Fruit fly (Drosophila melanogaster) whole organism, embryonic: ENCODE results near the gene CG10581.
A peak's percentile ranks its signal among the peaks of the same experiment; 100 is the strongest.

ENCODE experiments used
- Blimp-1 ChIP-seq: fragments of 200-800 bp; sonication (Bioruptor generic); optimal IDR thresholded peaks from 3 replicates; lab custom pipeline; 2018; ENCODE audit warnings: missing biosample characterization, missing genetic modification characterization, mild to moderate bottlenecking, moderate library complexity, missing genetic modification reagents
- CG10267 ChIP-seq: fragments of 200-800 bp; sonication (Bioruptor generic); optimal IDR thresholded peaks from 2 replicates; lab custom pipeline; 2018; ENCODE audit warnings: missing biosample characterization, mild to moderate bottlenecking, missing genetic modification characterization, moderate library complexity
- CG10979 ChIP-seq: fragments of 200-800 bp; sonication (Bioruptor generic); optimal IDR thresholded peaks from 2 replicates; lab custom pipeline; 2018; ENCODE audit warnings: missing biosample characterization, mild to moderate bottlenecking, missing genetic modification characterization, moderate library complexity
- CG12769 ChIP-seq: fragments of 200-800 bp; sonication (Bioruptor generic); optimal IDR thresholded peaks from 2 replicates; lab custom pipeline; 2019; ENCODE audit warnings: missing biosample characterization, mild to moderate bottlenecking, missing genetic modification characterization, moderate library complexity
- CG12942 ChIP-seq: fragments of 200-800 bp; sonication (Bioruptor generic); optimal IDR thresholded peaks from 3 replicates; lab custom pipeline; 2016; ENCODE audit warnings: missing biosample characterization, missing genetic modification characterization
- CG13296 ChIP-seq: fragments of 200-800 bp; sonication (Bioruptor generic); optimal IDR thresholded peaks from 3 replicates; lab custom pipeline; 2018; ENCODE audit warnings: missing biosample characterization, mild to moderate bottlenecking, missing genetic modification characterization
- CG13424 ChIP-seq: fragments of 200-800 bp; sonication (Bioruptor generic); optimal IDR thresholded peaks from 2 replicates; lab custom pipeline; 2019; ENCODE audit warnings: missing biosample characterization, mild to moderate bottlenecking, missing genetic modification characterization, moderate library complexity
- CG15073 ChIP-seq: fragments of 200-800 bp; sonication (Bioruptor generic); optimal IDR thresholded peaks from 2 replicates; lab custom pipeline; 2016; ENCODE audit warnings: missing biosample characterization, missing genetic modification characterization
- CG15269 ChIP-seq: fragments of 200-800 bp; sonication (Bioruptor generic); optimal IDR thresholded peaks from 2 replicates; lab custom pipeline; 2018; ENCODE audit warnings: missing biosample characterization, mild to moderate bottlenecking, missing genetic modification characterization, moderate library complexity
- CG18619 ChIP-seq: fragments of 200-800 bp; sonication (Bioruptor generic); optimal IDR thresholded peaks from 3 replicates; lab custom pipeline; 2017; ENCODE audit warnings: missing biosample characterization, mild to moderate bottlenecking, missing genetic modification characterization
- CG2875 ChIP-seq: fragments of 200-800 bp; sonication (Bioruptor generic); optimal IDR thresholded peaks from 2 replicates; lab custom pipeline; 2017; ENCODE audit warnings: missing biosample characterization, mild to moderate bottlenecking, missing genetic modification characterization, missing genetic modification reagents
- CG2889 ChIP-seq: fragments of 200-800 bp; sonication (Bioruptor generic); IDR thresholded peaks from 3 replicates; pipeline ENCODE4 v1.3.6; 2022; ENCODE audit warnings: missing biosample characterization, missing genetic modification characterization
- CG33213 ChIP-seq: fragments of 200-800 bp; sonication (Bioruptor generic); optimal IDR thresholded peaks from 3 replicates; lab custom pipeline; 2016; ENCODE audit warnings: missing biosample characterization, missing genetic modification characterization
- CG3407 ChIP-seq: fragments of 200-800 bp; sonication (Bioruptor generic); optimal IDR thresholded peaks from 2 replicates; lab custom pipeline; 2018; ENCODE audit warnings: missing biosample characterization, mild to moderate bottlenecking, missing genetic modification characterization
- CG4328 ChIP-seq: fragments of 200-800 bp; sonication (Bioruptor generic); optimal IDR thresholded peaks from 3 replicates; lab custom pipeline; 2017; ENCODE audit warnings: missing biosample characterization, missing genetic modification reagents, missing genetic modification characterization
- CG4854 ChIP-seq: fragments of 200-800 bp; sonication (Bioruptor generic); optimal IDR thresholded peaks from 2 replicates; lab custom pipeline; 2016; ENCODE audit warnings: missing biosample characterization, missing genetic modification characterization, inconsistent platforms
- CG7987 ChIP-seq: fragments of 200-800 bp; sonication (Bioruptor generic); optimal IDR thresholded peaks from 2 replicates; lab custom pipeline; 2018; ENCODE audit warnings: missing biosample characterization, mild to moderate bottlenecking, missing genetic modification characterization, moderate library complexity
- CG8281 ChIP-seq: fragments of 200-800 bp; sonication (Bioruptor generic); optimal IDR thresholded peaks from 2 replicates; lab custom pipeline; 2018; ENCODE audit warnings: missing biosample characterization, mild to moderate bottlenecking, missing genetic modification characterization, moderate library complexity
- CG8290 ChIP-seq, 3 experiments: fragments of 200-800 bp; sonication (Bioruptor generic); optimal IDR thresholded peaks; 2 replicates each; lab custom pipeline; 2016 to 2019; ENCODE audit warnings: missing biosample characterization in 3 of 3, missing genetic modification characterization in 3 of 3, mild to moderate bottlenecking in 2 of 3, moderate library complexity in 1 of 3
- CG8765 ChIP-seq: fragments of 200-800 bp; sonication (Bioruptor generic); IDR thresholded peaks from 2 replicates; pipeline ENCODE4 v1.3.6; 2022; ENCODE audit warnings: missing biosample characterization, missing genetic modification characterization
- CG9437 ChIP-seq: fragments of 200-800 bp; sonication (Bioruptor generic); optimal IDR thresholded peaks from 2 replicates; lab custom pipeline; 2018; ENCODE audit warnings: missing biosample characterization, mild to moderate bottlenecking, missing genetic modification characterization
- Drgx ChIP-seq: fragments of 200-800 bp; sonication (Bioruptor generic); IDR thresholded peaks from 2 replicates; pipeline ENCODE4 v1.3.6; 2022; ENCODE audit warnings: missing biosample characterization, missing genetic modification characterization
- E2f2 ChIP-seq: fragments of 200-800 bp; sonication (Bioruptor generic); IDR thresholded peaks from 2 replicates; pipeline ENCODE4 v1.3.6; 2022; ENCODE audit warnings: missing biosample characterization, missing genetic modification characterization
- Hmx ChIP-seq: fragments of 200-800 bp; sonication (Bioruptor generic); optimal IDR thresholded peaks from 2 replicates; lab custom pipeline; 2016; ENCODE audit warnings: missing biosample characterization, missing genetic modification characterization
- Hr51 ChIP-seq, 2 experiments: fragments of 200-800 bp; sonication (Bioruptor generic); optimal IDR thresholded peaks; 2 replicates in 1 of 2; 3 replicates in 1 of 2; lab custom pipeline; 2016 to 2018; ENCODE audit warnings: missing biosample characterization in 2 of 2, missing genetic modification characterization in 2 of 2, mild to moderate bottlenecking in 1 of 2, moderate library complexity in 1 of 2
- Hsf ChIP-seq: fragments of 200-800 bp; sonication (Bioruptor generic); optimal IDR thresholded peaks from 3 replicates; lab custom pipeline; 2016; ENCODE audit warnings: missing biosample characterization, missing genetic modification characterization
- Med ChIP-seq: fragments of 200-800 bp; sonication (Bioruptor generic); peaks from one replicate; lab custom pipeline; 2016; ENCODE audit warnings: missing biosample characterization, missing genetic modification characterization, mild to moderate bottlenecking, inconsistent platforms, moderate library complexity
- Stat92E ChIP-seq, 3 experiments: fragments of >200 bp in 2 of 3; fragments of 200-800 bp in 1 of 3; sonication (Bioruptor generic) in 1 of 3; optimal IDR thresholded peaks; 2 replicates each; lab custom pipeline; 2017 to 2019; ENCODE audit warnings: missing biosample characterization in 3 of 3, missing genetic modification characterization in 3 of 3, mild to moderate bottlenecking in 1 of 3, moderate library complexity in 1 of 3
- TFAM ChIP-seq: fragments of 200-800 bp; sonication (Bioruptor generic); optimal IDR thresholded peaks from 2 replicates; lab custom pipeline; 2017; ENCODE audit warnings: missing biosample characterization, missing genetic modification characterization, inconsistent platforms
- Vsx1 ChIP-seq: fragments of 200-800 bp; sonication (Bioruptor generic); optimal IDR thresholded peaks from 2 replicates; lab custom pipeline; 2017; ENCODE audit warnings: missing biosample characterization, mild to moderate bottlenecking, missing genetic modification characterization, missing genetic modification reagents
- ap ChIP-seq: fragments of 200-800 bp; sonication (Bioruptor generic); IDR thresholded peaks from 2 replicates; pipeline ENCODE4 v1.3.6; 2022; ENCODE audit warnings: missing biosample characterization, missing genetic modification characterization
- btn ChIP-seq: fragments of 200-800 bp; sonication (Bioruptor generic); optimal IDR thresholded peaks from 2 replicates; lab custom pipeline; 2016; ENCODE audit warnings: missing biosample characterization, missing genetic modification characterization
- chinmo ChIP-seq: fragments of 200-800 bp; sonication (Bioruptor generic); IDR thresholded peaks from 4 replicates; pipeline ENCODE4 v1.3.6; 2022; ENCODE audit warnings: missing biosample characterization, missing genetic modification characterization; ENCODE audit not compliant: partially characterized antibody
- da ChIP-seq: fragments of 200-800 bp; sonication (Bioruptor generic); optimal IDR thresholded peaks from 2 replicates; lab custom pipeline; 2016; ENCODE audit warnings: missing biosample characterization, missing genetic modification characterization
- dati ChIP-seq: fragments of 200-800 bp; sonication (Bioruptor generic); IDR thresholded peaks from 2 replicates; pipeline ENCODE4 v1.3.6; 2022; ENCODE audit warnings: missing biosample characterization, missing genetic modification characterization
- fd96Cb ChIP-seq: fragments of 200-800 bp; sonication (Bioruptor generic); optimal IDR thresholded peaks from 2 replicates; lab custom pipeline; 2018; ENCODE audit warnings: missing biosample characterization, mild to moderate bottlenecking, missing genetic modification characterization, moderate library complexity
- gsb-n ChIP-seq: fragments of 200-800 bp; sonication (Bioruptor generic); optimal IDR thresholded peaks from 3 replicates; lab custom pipeline; 2018; ENCODE audit warnings: missing biosample characterization, mild to moderate bottlenecking, missing genetic modification characterization
- hth ChIP-seq: fragments of >200 bp; optimal IDR thresholded peaks from 2 replicates; lab custom pipeline; 2017; ENCODE audit warnings: inconsistent platforms
- jing ChIP-seq: fragments of 200-800 bp; sonication (Bioruptor generic); optimal IDR thresholded peaks from 2 replicates; lab custom pipeline; 2018; ENCODE audit warnings: missing biosample characterization, mild to moderate bottlenecking, missing genetic modification characterization
- lilli ChIP-seq: fragments of 200-800 bp; sonication (Bioruptor generic); optimal IDR thresholded peaks from 3 replicates; lab custom pipeline; 2016; ENCODE audit warnings: missing biosample characterization, missing genetic modification characterization
- lola ChIP-seq, 3 experiments: fragments of >200 bp in 2 of 3; fragments of 200-800 bp in 1 of 3; sonication (Bioruptor generic) in 1 of 3; optimal IDR thresholded peaks; 2 replicates each; lab custom pipeline; 2017 to 2019; ENCODE audit warnings: missing biosample characterization in 3 of 3, missing genetic modification characterization in 3 of 3, mild to moderate bottlenecking in 1 of 3, moderate library complexity in 1 of 3
- maf-S ChIP-seq: fragments of 200-800 bp; sonication (Bioruptor generic); optimal IDR thresholded peaks from 2 replicates; lab custom pipeline; 2016; ENCODE audit warnings: missing biosample characterization, missing genetic modification characterization
- nmo ChIP-seq: fragments of 200-800 bp; sonication (Bioruptor generic); optimal IDR thresholded peaks from 2 replicates; lab custom pipeline; 2018; ENCODE audit warnings: missing biosample characterization, mild to moderate bottlenecking, missing genetic modification characterization, moderate library complexity
- odd ChIP-seq: fragments of 200-800 bp; sonication (Bioruptor generic); optimal IDR thresholded peaks from 2 replicates; lab custom pipeline; 2017; ENCODE audit warnings: missing biosample characterization, mild to moderate bottlenecking, missing genetic modification characterization
- org-1 ChIP-seq: fragments of 200-800 bp; sonication (Bioruptor generic); optimal IDR thresholded peaks from 2 replicates; lab custom pipeline; 2017; ENCODE audit warnings: missing biosample characterization, missing genetic modification characterization
- p53 ChIP-seq: fragments of 200-800 bp; sonication (Bioruptor generic); optimal IDR thresholded peaks from 2 replicates; lab custom pipeline; 2016; ENCODE audit warnings: missing biosample characterization, missing genetic modification characterization
- pho ChIP-seq: fragments of 200-800 bp; sonication (Bioruptor generic); optimal IDR thresholded peaks from 2 replicates; lab custom pipeline; 2016; ENCODE audit warnings: missing biosample characterization, missing genetic modification characterization
- pita ChIP-seq: fragments of 200-800 bp; sonication (Bioruptor generic); optimal IDR thresholded peaks from 2 replicates; lab custom pipeline; 2017; ENCODE audit warnings: missing biosample characterization, mild to moderate bottlenecking, missing genetic modification characterization
- repo ChIP-seq: fragments of 200-800 bp; sonication (Bioruptor generic); optimal IDR thresholded peaks from 2 replicates; lab custom pipeline; 2016; ENCODE audit warnings: missing biosample characterization, missing genetic modification characterization
- sisA ChIP-seq: fragments of 200-800 bp; sonication (Bioruptor generic); IDR thresholded peaks from 2 replicates; pipeline ENCODE4 v1.3.6; 2022; ENCODE audit warnings: missing biosample characterization, missing genetic modification characterization
- trh ChIP-seq: fragments of 200-800 bp; sonication (Bioruptor generic); optimal IDR thresholded peaks from 2 replicates; lab custom pipeline; 2016; ENCODE audit warnings: missing biosample characterization, missing genetic modification characterization

Gene CG10581

DNA sequence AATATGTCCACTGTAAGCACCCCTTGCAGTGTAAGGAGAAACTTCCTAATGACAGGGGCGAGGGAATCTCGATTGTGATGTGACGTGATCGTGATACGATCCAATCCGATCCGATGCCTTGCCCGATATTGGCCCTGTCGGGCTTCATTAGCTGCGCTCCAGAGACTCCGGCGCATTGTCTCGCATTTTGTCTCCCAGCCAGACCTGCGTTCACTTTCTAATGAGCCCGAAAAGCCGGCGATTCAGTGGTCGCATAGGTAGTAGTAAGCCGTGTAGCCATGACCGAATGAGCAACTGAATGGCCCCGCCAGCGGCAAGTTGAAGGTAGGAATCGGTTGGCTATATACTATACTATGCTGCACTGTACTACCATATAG is 20.9 kb upstream of the CG10581 start:
- TF ChIP-seq TFAM (GFP tag; lab: Kevin White, UChicago) = no peak
- TF ChIP-seq lilli (GFP tag; lab: Kevin White, UChicago) = no peak
- no peak for TF ChIP-seq nmo (GFP tag; lab: Kevin White, UChicago)
- TF ChIP-seq CG4328 (GFP tag; lab: Kevin White, UChicago) = no peak
- TF ChIP-seq CG4854 (GFP tag; lab: Kevin White, UChicago) = no peak
- TF ChIP-seq org-1 (GFP tag; lab: Kevin White, UChicago) = no peak
- no peak for TF ChIP-seq CG15269 (tag; lab: Kevin White, UChicago)
- TF ChIP-seq dati (GFP tag; lab: Robert Waterston, UW) = no peak
- TF ChIP-seq Hmx (GFP tag; lab: Kevin White, UChicago) = no peak
- no peak for TF ChIP-seq Hsf (GFP tag; lab: Kevin White, UChicago)
- no peak for TF ChIP-seq da (GFP tag; lab: Kevin White, UChicago)
- no peak for TF ChIP-seq CG13296
- TF ChIP-seq jing = no peak
- TF ChIP-seq sisA (GFP tag; lab: Robert Waterston, UW) = no peak
- no peak for TF ChIP-seq Vsx1 (GFP tag; lab: Kevin White, UChicago)
- TF ChIP-seq CG12769 = peak; percentile 59
- no peak for TF ChIP-seq CG12942 (GFP tag; lab: Kevin White, UChicago)
- TF ChIP-seq repo (GFP tag; lab: Kevin White, UChicago) = no peak
- no peak for TF ChIP-seq CG9437 (GFP tag; lab: Kevin White, UChicago)
- peak; percentile 74 for TF ChIP-seq Blimp-1 (GFP tag; lab: Kevin White, UChicago)
- TF ChIP-seq Hr51 (GFP tag; optimal IDR thresholded peaks at IDR 0.05; lab: Kevin White, UChicago) = no peak
- TF ChIP-seq gsb-n (tag; lab: Kevin White, UChicago) = peak; percentile 11
- no peak for TF ChIP-seq odd
- TF ChIP-seq CG10979 = no peak
- no peak for TF ChIP-seq pita (GFP tag; lab: Kevin White, UChicago)
- no peak for TF ChIP-seq pho (GFP tag; lab: Kevin White, UChicago)
- no peak for TF ChIP-seq lola (GFP tag; optimal IDR thresholded peaks at IDR 0.05; lab: Kevin White, UChicago)
- no peak for TF ChIP-seq trh (GFP tag; lab: Kevin White, UChicago)
- no peak for TF ChIP-seq CG18619 (GFP tag; lab: Kevin White, UChicago)
- TF ChIP-seq CG8281 = no peak
- TF ChIP-seq chinmo (GFP tag; lab: Robert Waterston, UW) = 0 out of 4 replicates have a peak, but pooled peaks have one; percentile 39
- TF ChIP-seq CG15073 (GFP tag; lab: Kevin White, UChicago) = no peak
- TF ChIP-seq Med (GFP tag; lab: Kevin White, UChicago) = peak; percentile 58
- no peak for TF ChIP-seq CG33213 (GFP tag; lab: Kevin White, UChicago)
- no peak for TF ChIP-seq CG10267 (tag; lab: Kevin White, UChicago)
- no peak for TF ChIP-seq ap
- TF ChIP-seq fd96Cb (tag; lab: Kevin White, UChicago) = no peak
- TF ChIP-seq btn = no peak
- no peak for TF ChIP-seq maf-S (GFP tag; lab: Kevin White, UChicago)
- no peak for TF ChIP-seq CG2889 (GFP tag; lab: Robert Waterston, UW)
- TF ChIP-seq p53 (GFP tag; lab: Kevin White, UChicago) = no peak
- TF ChIP-seq Stat92E (GFP tag; optimal IDR thresholded peaks at IDR 0.05; lab: Kevin White, UChicago) = no peak
- TF ChIP-seq CG3407 (GFP tag; lab: Kevin White, UChicago) = no peak
- no peak for TF ChIP-seq CG8290 (GFP tag; optimal IDR thresholded peaks at IDR 0.05; lab: Kevin White, UChicago)
- no peak for TF ChIP-seq CG8290 (tag; optimal IDR thresholded peaks at IDR 0.05; lab: Kevin White, UChicago)
- TF ChIP-seq E2f2 = no peak
- TF ChIP-seq CG13424 (tag; lab: Kevin White, UChicago) = no peak
- no peak for TF ChIP-seq CG7987 (GFP tag; lab: Kevin White, UChicago)
- no peak for TF ChIP-seq CG2875
- no peak for TF ChIP-seq CG8765 (GFP tag; lab: Robert Waterston, UW)
- no peak for TF ChIP-seq hth (lab: Kevin White, UChicago)
- TF ChIP-seq Drgx = no peak
